Fruit fly (Drosophila melanogaster): ENCODE measurements around the gene CG13599.

Gene CG13599

DNA sequence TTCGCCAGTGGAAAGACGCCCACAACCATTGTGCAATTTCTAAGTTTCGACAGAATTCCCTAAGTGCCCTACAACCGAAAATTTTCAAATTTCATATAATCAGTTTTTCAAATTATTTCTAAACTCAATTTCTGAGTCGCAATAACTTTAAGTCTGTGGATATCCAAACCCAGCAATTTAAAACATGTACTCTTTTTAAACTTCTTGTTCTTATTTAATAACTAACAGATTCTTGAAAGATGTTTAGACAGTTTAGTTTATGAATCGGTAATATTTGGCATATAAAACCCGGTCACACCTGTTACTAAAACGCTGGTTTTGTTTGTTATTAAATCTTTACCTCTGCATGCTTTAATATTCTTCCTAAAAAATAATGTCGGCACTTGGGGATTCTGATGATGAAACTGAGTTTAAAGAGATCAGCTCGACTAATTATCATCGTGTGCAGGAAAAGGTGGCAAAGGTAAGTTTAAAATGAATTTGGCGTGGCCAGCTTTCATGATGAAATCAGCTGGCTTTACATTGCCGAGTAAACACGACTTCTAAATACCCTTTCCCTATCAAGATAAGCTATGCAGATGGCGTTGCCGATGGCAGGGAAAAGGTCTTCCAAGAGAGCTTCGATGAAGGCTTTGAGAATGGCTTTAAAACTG, 2.4 kb upstream of the CG13599 start, which contains the start of the genes CG43998, CG43999 and CG31142:
Gene CG43998 (minus strand): TSS at position 51 of the 653 bp plus-strand sequence.
Gene CG43999 (minus strand): TSS at position 51 of the 653 bp plus-strand sequence.
Gene CG31142 (plus strand): TSS at position 294 of the 653 bp plus-strand sequence.
- no peak for TF ChIP-seq kay (GFP tag; ENCODE audit: borderline replicate concordance)
- TF ChIP-seq bab1 (GFP tag; optimal IDR thresholded peaks at IDR 0.05), result peak; percentile 10
- TF ChIP-seq ovo (GFP tag; optimal IDR thresholded peaks at IDR 0.05), result no peak
- no peak for TF ChIP-seq CG11617 (GFP tag; optimal IDR thresholded peaks at IDR 0.05)
- no peak for TF ChIP-seq Crg-1 (GFP tag; optimal IDR thresholded peaks at IDR 0.05)
- TF ChIP-seq Mnt (GFP tag; optimal IDR thresholded peaks at IDR 0.05), result peak; percentile 38
- TF ChIP-seq cic (GFP tag; optimal IDR thresholded peaks at IDR 0.05), result no peak

DNA sequence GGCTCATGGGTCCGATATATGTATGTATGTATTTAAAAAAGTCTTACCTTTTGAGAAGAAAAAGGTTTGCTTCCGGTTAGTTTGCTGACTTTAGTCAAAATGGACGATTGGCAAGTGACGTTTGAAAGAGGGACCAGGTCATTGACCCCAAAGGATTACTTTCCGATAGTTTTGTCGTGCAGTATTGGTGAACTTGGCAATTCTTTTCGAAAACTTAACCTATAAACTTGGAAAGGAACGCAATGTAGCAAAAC, 1.9 kb downstream of the CG13599 start, which contains the start of gene RpS19b:
Gene RpS19b (minus strand): TSS at position 101 of the 254 bp plus-strand sequence.
- TF ChIP-seq CG7101 (tag; optimal IDR thresholded peaks at IDR 0.05), result no peak
- no peak for TF ChIP-seq CG12768 (GFP tag; optimal IDR thresholded peaks at IDR 0.05)
- TF ChIP-seq cic (GFP tag; optimal IDR thresholded peaks at IDR 0.05), result no peak
- TF ChIP-seq bab1 (GFP tag; optimal IDR thresholded peaks at IDR 0.05), result no peak
- TF ChIP-seq CG11617 (GFP tag; optimal IDR thresholded peaks at IDR 0.05), result no peak
- TF ChIP-seq toe (GFP tag; optimal IDR thresholded peaks at IDR 0.05), result no peak
- TF ChIP-seq Hr96 (GFP tag; optimal IDR thresholded peaks at IDR 0.05), result no peak
- TF ChIP-seq CG14711 (tag; optimal IDR thresholded peaks at IDR 0.05), result no peak
- TF ChIP-seq pad (GFP tag; optimal IDR thresholded peaks at IDR 0.05), result no peak
- TF ChIP-seq Mnt (GFP tag; optimal IDR thresholded peaks at IDR 0.05), result no peak
- no peak for TF ChIP-seq CG5204 (GFP tag; optimal IDR thresholded peaks at IDR 0.05)

DNA sequence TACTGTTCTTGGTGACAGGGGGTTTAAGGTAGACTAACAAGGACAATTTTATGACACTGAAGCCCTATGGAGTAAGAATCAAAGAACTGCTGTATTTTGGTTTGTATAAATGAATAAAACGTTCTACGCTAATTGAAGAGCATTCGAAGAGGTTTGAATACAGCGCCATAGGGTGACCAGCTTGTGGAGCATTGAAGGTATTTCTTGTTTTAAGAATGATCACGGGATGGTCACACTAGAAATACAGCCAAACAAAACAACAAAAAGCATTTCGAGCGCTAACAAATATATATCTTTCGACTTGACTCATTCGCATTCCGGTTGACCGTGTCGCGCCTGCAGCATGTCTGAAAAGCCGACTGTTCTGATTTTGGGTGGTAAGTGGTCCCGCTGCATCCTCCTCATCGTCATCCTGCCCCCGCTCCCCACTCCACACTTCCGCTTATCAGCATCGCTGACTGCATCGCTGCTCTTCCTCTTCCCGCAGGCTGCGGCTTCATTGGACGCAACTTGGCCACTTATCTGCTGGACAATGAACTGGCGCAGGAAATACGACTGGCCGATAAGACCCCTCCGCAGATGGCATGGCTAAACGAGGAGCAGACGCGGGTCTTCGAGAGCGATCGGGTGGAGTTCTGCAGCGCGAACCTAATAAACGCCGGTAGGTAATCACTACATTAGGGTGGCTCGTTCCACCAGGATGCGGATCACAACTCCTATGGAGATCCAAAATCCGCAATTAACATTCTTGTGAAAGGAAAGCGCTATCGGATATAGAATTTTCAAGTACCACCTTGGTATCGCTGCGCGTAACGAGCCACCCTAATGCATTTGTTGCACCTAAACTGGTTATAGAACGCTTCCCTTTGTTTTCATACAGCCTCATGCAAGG, 2.5 kb downstream of the CG13599 start, which contains the start of gene CG5854:
Gene CG5854 (plus strand): TSS at position 229 of the 892 bp plus-strand sequence.
- TF ChIP-seq tj (GFP tag; optimal IDR thresholded peaks at IDR 0.05) (peak; percentile 19), Crg-1 (GFP tag; optimal IDR thresholded peaks at IDR 0.05) (peak; percentile 30), cnc (optimal IDR thresholded peaks at IDR 0.05) (no peak), CG7101 (tag; optimal IDR thresholded peaks at IDR 0.05) (peak; percentile 71), bab1 (GFP tag; optimal IDR thresholded peaks at IDR 0.05) (peak; percentile 63), CG14711 (tag; optimal IDR thresholded peaks at IDR 0.05) (peak; percentile 75), ovo (GFP tag; optimal IDR thresholded peaks at IDR 0.05) (no peak), Mnt (GFP tag; optimal IDR thresholded peaks at IDR 0.05) (peak; percentile 60), CG33017 (tag; optimal IDR thresholded peaks at IDR 0.05) (peak; percentile 86), Hr96 (GFP tag; optimal IDR thresholded peaks at IDR 0.05) (no peak), cic (GFP tag; optimal IDR thresholded peaks at IDR 0.05) (peak; percentile 61), CG7045 (GFP tag; optimal IDR thresholded peaks at IDR 0.05) (peak; percentile 25), CG1620 (GFP tag; optimal IDR thresholded peaks at IDR 0.05) (no peak), kay (GFP tag; ENCODE audit: borderline replicate concordance) (no peak), toe (GFP tag; optimal IDR thresholded peaks at IDR 0.05) (no peak), CG12768 (GFP tag; optimal IDR thresholded peaks at IDR 0.05) (peak; percentile 28), CG5204 (GFP tag; optimal IDR thresholded peaks at IDR 0.05) (no peak), Clk (GFP tag; optimal IDR thresholded peaks at IDR 0.05) (no peak), CG11617 (GFP tag; optimal IDR thresholded peaks at IDR 0.05) (peak; percentile 58), pad (GFP tag; optimal IDR thresholded peaks at IDR 0.05) (peak; percentile 32)

DNA sequence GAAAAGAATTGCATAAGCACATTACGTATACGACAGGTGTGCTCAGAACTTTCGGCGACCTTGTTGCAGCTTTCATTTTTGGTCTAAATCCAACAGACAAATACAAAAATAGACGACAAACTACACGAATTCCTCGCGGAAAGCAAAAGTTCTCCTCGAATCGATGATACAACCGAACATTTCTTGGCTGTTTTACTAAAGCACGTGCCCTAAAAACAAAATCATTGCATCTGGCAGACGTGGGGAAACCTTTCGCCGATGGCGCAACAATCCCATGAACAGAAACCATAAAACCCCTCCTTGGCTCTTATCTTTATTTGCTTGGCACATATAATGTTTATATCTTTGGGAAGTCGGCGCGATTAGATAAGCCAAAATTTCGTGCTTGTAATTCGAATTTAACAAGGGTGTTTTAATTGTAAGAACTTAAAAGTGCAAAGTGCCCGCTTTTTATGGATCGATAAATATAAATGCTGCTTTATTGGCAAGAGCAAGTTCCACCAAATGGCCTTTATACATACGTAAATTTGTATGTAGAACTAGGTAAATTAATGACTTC, 7.2 kb downstream of the CG13599 start:
- TF ChIP-seq CG12768 (GFP tag; optimal IDR thresholded peaks at IDR 0.05), result peak; percentile 52
- TF ChIP-seq Crg-1 (GFP tag; optimal IDR thresholded peaks at IDR 0.05), result no peak
- TF ChIP-seq Mnt (GFP tag; optimal IDR thresholded peaks at IDR 0.05), result peak; percentile 37
- TF ChIP-seq CG11617 (GFP tag; optimal IDR thresholded peaks at IDR 0.05), result peak; percentile 54
- no peak for TF ChIP-seq Clk (GFP tag; optimal IDR thresholded peaks at IDR 0.05)
- peak; percentile 63 for TF ChIP-seq cic (GFP tag; optimal IDR thresholded peaks at IDR 0.05)
- no peak for TF ChIP-seq ovo (GFP tag; optimal IDR thresholded peaks at IDR 0.05)
- peak; percentile 65 for TF ChIP-seq CG33017 (tag; optimal IDR thresholded peaks at IDR 0.05)
- peak; percentile 29 for TF ChIP-seq CG7045 (GFP tag; optimal IDR thresholded peaks at IDR 0.05)
- TF ChIP-seq toe (GFP tag; optimal IDR thresholded peaks at IDR 0.05), result no peak
- peak; percentile 54 for TF ChIP-seq pad (GFP tag; optimal IDR thresholded peaks at IDR 0.05)

DNA sequence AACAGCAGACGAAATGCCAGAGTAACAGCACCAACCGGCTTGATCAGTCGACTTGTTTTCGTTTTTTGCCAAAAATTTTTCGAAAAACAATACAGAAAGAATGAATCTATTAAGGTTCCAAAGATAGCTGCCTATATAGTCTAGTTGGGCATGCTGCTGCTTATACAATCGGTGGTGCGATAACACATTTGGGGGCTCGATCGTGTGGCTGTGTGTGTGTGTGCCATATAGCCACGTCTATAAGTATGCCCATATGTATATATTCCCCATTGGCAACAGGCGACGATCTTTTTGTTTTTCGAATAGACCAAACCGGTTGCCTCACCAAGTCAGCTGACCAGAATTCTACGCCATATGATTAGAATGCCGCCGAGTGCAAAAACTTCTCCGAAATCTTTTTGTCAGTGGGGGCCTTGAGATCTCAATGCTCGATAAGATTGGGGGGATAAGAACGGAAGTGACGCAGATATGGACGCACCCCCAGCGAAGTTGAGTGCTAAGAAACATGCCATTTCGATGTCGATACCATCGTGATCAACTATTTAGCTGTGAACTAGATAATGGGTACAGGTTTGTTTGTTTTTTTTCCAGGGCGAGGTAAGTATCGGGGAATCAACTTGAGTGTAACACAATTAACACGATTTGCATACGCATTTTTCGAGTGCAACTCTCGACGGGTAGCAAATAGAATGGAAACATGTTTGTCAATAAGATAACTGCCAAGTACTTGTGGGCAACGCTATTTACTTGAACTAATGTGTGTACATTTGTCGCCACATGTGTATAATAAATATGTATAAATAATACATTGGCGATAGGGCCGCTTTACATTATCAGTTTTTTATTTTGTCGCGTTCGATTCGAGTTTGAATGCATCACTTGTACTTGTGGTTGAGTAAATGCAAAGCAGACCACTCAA, 8.7 kb downstream of the CG13599 start:
- TF ChIP-seq Mnt (GFP tag; optimal IDR thresholded peaks at IDR 0.05) (peak; percentile 87), tj (GFP tag; optimal IDR thresholded peaks at IDR 0.05) (no peak), Hr96 (GFP tag; optimal IDR thresholded peaks at IDR 0.05) (peak; percentile 57), CG12768 (GFP tag; optimal IDR thresholded peaks at IDR 0.05) (peak; percentile 97), CG1620 (GFP tag; optimal IDR thresholded peaks at IDR 0.05) (peak; percentile 85), kay (GFP tag; ENCODE audit: borderline replicate concordance) (peak; percentile 99), ovo (GFP tag; optimal IDR thresholded peaks at IDR 0.05) (peak; percentile 98), CG5204 (GFP tag; optimal IDR thresholded peaks at IDR 0.05) (no peak), pad (GFP tag; optimal IDR thresholded peaks at IDR 0.05) (peak; percentile 81), bab1 (GFP tag; optimal IDR thresholded peaks at IDR 0.05) (no peak), Clk (GFP tag; optimal IDR thresholded peaks at IDR 0.05) (peak; percentile 91), toe (GFP tag; optimal IDR thresholded peaks at IDR 0.05) (no peak), CG7101 (tag; optimal IDR thresholded peaks at IDR 0.05) (peak; percentile 92), cnc (optimal IDR thresholded peaks at IDR 0.05) (no peak), CG14711 (tag; optimal IDR thresholded peaks at IDR 0.05) (peak; percentile 78), CG33017 (tag; optimal IDR thresholded peaks at IDR 0.05) (peak; percentile 86), CG7045 (GFP tag; optimal IDR thresholded peaks at IDR 0.05) (peak; percentile 94), CG11617 (GFP tag; optimal IDR thresholded peaks at IDR 0.05) (peak; percentile 83), Crg-1 (GFP tag; optimal IDR thresholded peaks at IDR 0.05) (peak; percentile 97), cic (GFP tag; optimal IDR thresholded peaks at IDR 0.05) (peak; percentile 98)
